Worm (Caenorhabditis elegans) whole organism, L1 larva: ENCODE measurements around the gene F20B6.9.
A peak's percentile ranks its signal among the peaks of the same experiment; 100 is the strongest.

Experiments used
- C04F5.9 ChIP-seq: sonication (generic microtip); optimal IDR thresholded peaks from 2 replicates; lab custom pipeline; 2016; ENCODE audit warnings: missing genetic modification characterization, missing compliant biosample characterization
- C16A3.4 ChIP-seq: fragments of 150-350 bp; optimal IDR thresholded peaks from 2 replicates; lab custom pipeline; 2014; ENCODE audit warnings: missing biosample characterization, missing genetic modification characterization
- C34B4.2 ChIP-seq: sonication (generic microtip); optimal IDR thresholded peaks from 2 replicates; lab custom pipeline; 2017; ENCODE audit warnings: mild to moderate bottlenecking, missing genetic modification characterization, missing compliant biosample characterization
- F16B12.6 ChIP-seq: fragments of 150-350 bp; optimal IDR thresholded peaks from 2 replicates; lab custom pipeline; 2014; ENCODE audit warnings: missing biosample characterization, missing genetic modification characterization
- alr-1 ChIP-seq: fragments of 200-800 bp; sonication (Bioruptor generic); optimal IDR thresholded peaks from 2 replicates; lab custom pipeline; 2018; ENCODE audit warnings: borderline replicate concordance, mild to moderate bottlenecking, missing genetic modification characterization, missing compliant biosample characterization
- aly-2 ChIP-seq: fragments of 150-350 bp; optimal IDR thresholded peaks from 2 replicates; lab custom pipeline; 2014; ENCODE audit warnings: missing biosample characterization, missing genetic modification characterization
- ama-1 ChIP-seq: fragments of 150-350 bp; optimal IDR thresholded peaks from 2 replicates; lab custom pipeline; 2014
- blmp-1 ChIP-seq: fragments of 150-350 bp; optimal IDR thresholded peaks from 2 replicates; lab custom pipeline; 2014; ENCODE audit warnings: missing biosample characterization, missing genetic modification characterization
- ceh-8 ChIP-seq: fragments of 200-800 bp; sonication (Bioruptor generic); optimal IDR thresholded peaks from 2 replicates; lab custom pipeline; 2018; ENCODE audit warnings: mild to moderate bottlenecking, missing genetic modification characterization, moderate library complexity, missing compliant biosample characterization
- dpl-1 ChIP-seq, 3 experiments: fragments of 150-350 bp in 2 of 3; sonication (generic microtip) in 1 of 3; optimal IDR thresholded peaks; 2 replicates each; lab custom pipeline; 2014 to 2017; ENCODE audit warnings: missing biosample characterization in 3 of 3, missing genetic modification characterization in 3 of 3, missing genetic modification reagents in 3 of 3
- efl-3 ChIP-seq: fragments of 200-800 bp; sonication (Bioruptor generic); optimal IDR thresholded peaks from 2 replicates; lab custom pipeline; 2018; ENCODE audit warnings: mild to moderate bottlenecking, missing genetic modification characterization, missing compliant biosample characterization
- egl-13 ChIP-seq: sonication (generic microtip); optimal IDR thresholded peaks from 2 replicates; lab custom pipeline; 2016; ENCODE audit warnings: missing genotype, missing genetic modification reagents, missing genetic modification characterization, missing compliant biosample characterization
- egl-27 ChIP-seq, 2 experiments: fragments of 150-350 bp in 1 of 2; sonication (generic microtip); optimal IDR thresholded peaks; 3 replicates each; lab custom pipeline; 2017 to 2018; ENCODE audit warnings: missing biosample characterization in 2 of 2, missing genetic modification characterization in 2 of 2, missing genetic modification reagents in 2 of 2
- elt-2 ChIP-seq: sonication (generic microtip); optimal IDR thresholded peaks from 2 replicates; lab custom pipeline; 2016; ENCODE audit warnings: missing genetic modification characterization, mild to moderate bottlenecking, inconsistent platforms, missing compliant biosample characterization, missing genetic modification reagents
- elt-3 ChIP-seq, 6 experiments: fragments of 150-350 bp in 1 of 6; sonication (generic microtip); optimal IDR thresholded peaks; 2 replicates each; lab custom pipeline; 2017 to 2018; ENCODE audit warnings: missing biosample characterization in 6 of 6, missing genetic modification characterization in 6 of 6, inconsistent platforms in 1 of 6
- ets-5 ChIP-seq: fragments of 200-800 bp; sonication (Bioruptor generic); IDR thresholded peaks from 2 replicates; pipeline ENCODE4 v1.3.6; 2022; ENCODE audit warnings: missing genetic modification characterization, missing compliant biosample characterization
- fkh-10 ChIP-seq: sonication (generic microtip); optimal IDR thresholded peaks from 2 replicates; lab custom pipeline; 2017; ENCODE audit warnings: missing biosample characterization, missing genetic modification reagents, missing genetic modification characterization
- fkh-8 ChIP-seq: sonication (generic microtip); optimal IDR thresholded peaks from 2 replicates; lab custom pipeline; 2016; ENCODE audit warnings: mild to moderate bottlenecking, missing genetic modification characterization, missing compliant biosample characterization
- fos-1 ChIP-seq: fragments of 150-350 bp; optimal IDR thresholded peaks from 2 replicates; lab custom pipeline; 2014; ENCODE audit warnings: missing biosample characterization, missing genetic modification characterization
- grh-1 ChIP-seq: fragments of 200-800 bp; sonication (Bioruptor generic); IDR thresholded peaks from 2 replicates; pipeline ENCODE4 v1.3.6; 2022; ENCODE audit warnings: missing genetic modification reagents, missing genetic modification characterization, missing compliant biosample characterization
- hpl-2 ChIP-seq: fragments of 150-350 bp; optimal IDR thresholded peaks from 2 replicates; lab custom pipeline; 2014; ENCODE audit warnings: missing biosample characterization, missing genetic modification reagents, missing genetic modification characterization
- isw-1 ChIP-seq: fragments of 200-800 bp; sonication (Bioruptor generic); IDR thresholded peaks from 2 replicates; pipeline ENCODE4 v1.3.6; 2022; ENCODE audit warnings: missing genetic modification characterization, missing compliant biosample characterization
- jun-1 ChIP-seq: fragments of 150-350 bp; optimal IDR thresholded peaks from 2 replicates; lab custom pipeline; 2014; ENCODE audit warnings: missing biosample characterization, missing genetic modification reagents, missing genetic modification characterization
- lin-14 ChIP-seq: fragments of 200-800 bp; sonication (Bioruptor generic); optimal IDR thresholded peaks from 2 replicates; lab custom pipeline; 2018; ENCODE audit warnings: mild to moderate bottlenecking, missing genetic modification characterization, moderate library complexity, missing compliant biosample characterization
- lin-39 ChIP-seq: fragments of 150-350 bp; optimal IDR thresholded peaks from 2 replicates; lab custom pipeline; 2014; ENCODE audit warnings: missing biosample characterization, missing genetic modification reagents, missing genetic modification characterization
- lir-3 ChIP-seq: sonication (generic microtip); optimal IDR thresholded peaks from 2 replicates; lab custom pipeline; 2016; ENCODE audit warnings: mild to moderate bottlenecking, missing genetic modification characterization, moderate library complexity, missing compliant biosample characterization; ENCODE audit not compliant: poor library complexity
- lsy-2 ChIP-seq, 2 experiments: fragments of 150-350 bp; optimal IDR thresholded peaks; 2 replicates each; lab custom pipeline; 2014; ENCODE audit warnings: missing biosample characterization in 2 of 2, missing genetic modification characterization in 2 of 2
- mdl-1 ChIP-seq, 2 experiments: fragments of 150-350 bp; optimal IDR thresholded peaks; 2 replicates each; lab custom pipeline; 2014 to 2017; ENCODE audit warnings: missing biosample characterization in 2 of 2, missing genetic modification characterization in 2 of 2, inconsistent platforms in 1 of 2
- mef-2 ChIP-seq: fragments of 150-350 bp; optimal IDR thresholded peaks from 2 replicates; lab custom pipeline; 2014; ENCODE audit warnings: missing biosample characterization, missing genetic modification characterization
- mep-1 ChIP-seq: fragments of 150-350 bp; optimal IDR thresholded peaks from 2 replicates; lab custom pipeline; 2014; ENCODE audit warnings: missing biosample characterization, missing genetic modification characterization
- nhr-12 ChIP-seq: sonication (generic microtip); optimal IDR thresholded peaks from 2 replicates; lab custom pipeline; 2017; ENCODE audit warnings: missing biosample characterization, missing genetic modification characterization
- nhr-19 ChIP-seq: fragments of 200-800 bp; sonication (Bioruptor generic); conservative IDR thresholded peaks from 2 replicates; pipeline ENCODE4 v1.3.6; 2022; ENCODE audit warnings: missing genetic modification characterization, missing compliant biosample characterization
- nhr-28 ChIP-seq: fragments of 150-350 bp; optimal IDR thresholded peaks from 2 replicates; lab custom pipeline; 2014; ENCODE audit warnings: missing biosample characterization, missing genetic modification characterization
- nhr-47 ChIP-seq: sonication (generic microtip); optimal IDR thresholded peaks from 2 replicates; lab custom pipeline; 2016; ENCODE audit warnings: mild to moderate bottlenecking, missing genetic modification characterization, moderate library complexity, missing compliant biosample characterization
- nhr-77 ChIP-seq: fragments of 150-350 bp; optimal IDR thresholded peaks from 2 replicates; lab custom pipeline; 2014; ENCODE audit warnings: missing biosample characterization, missing genetic modification characterization
- nhr-85 ChIP-seq: sonication (generic microtip); peaks from one replicate; lab custom pipeline; 2016; ENCODE audit warnings: missing genetic modification characterization, inconsistent platforms, missing compliant biosample characterization
- nhr-90 ChIP-seq: sonication (generic microtip); optimal IDR thresholded peaks from 2 replicates; lab custom pipeline; 2016; ENCODE audit warnings: mild to moderate bottlenecking, missing genetic modification characterization, missing compliant biosample characterization; ENCODE audit not compliant: poor library complexity
- pax-3 ChIP-seq: fragments of 200-800 bp; sonication (Bioruptor generic); optimal IDR thresholded peaks from 2 replicates; lab custom pipeline; 2018; ENCODE audit warnings: mild to moderate bottlenecking, missing genetic modification characterization, moderate library complexity, missing compliant biosample characterization
- rnt-1 ChIP-seq: sonication (generic microtip); optimal IDR thresholded peaks from 2 replicates; lab custom pipeline; 2016; ENCODE audit warnings: mild to moderate bottlenecking, missing genetic modification characterization, moderate library complexity, missing compliant biosample characterization
- snu-23 ChIP-seq: sonication (generic microtip); optimal IDR thresholded peaks from 2 replicates; lab custom pipeline; 2016; ENCODE audit warnings: missing genetic modification characterization, missing compliant biosample characterization
- sox-4 ChIP-seq: sonication (generic microtip); optimal IDR thresholded peaks from 2 replicates; lab custom pipeline; 2016; ENCODE audit warnings: missing genetic modification characterization, missing compliant biosample characterization
- swsn-7 ChIP-seq: sonication (generic microtip); optimal IDR thresholded peaks from 2 replicates; lab custom pipeline; 2016; ENCODE audit warnings: missing genetic modification characterization, missing compliant biosample characterization
- unc-130 ChIP-seq: fragments of 150-350 bp; optimal IDR thresholded peaks from 2 replicates; lab custom pipeline; 2017; ENCODE audit warnings: missing biosample characterization, missing genetic modification characterization, inconsistent platforms
- unc-86 ChIP-seq: sonication (generic microtip); optimal IDR thresholded peaks from 2 replicates; lab custom pipeline; 2016; ENCODE audit warnings: missing genetic modification characterization, missing compliant biosample characterization
- vab-15 ChIP-seq: sonication (generic microtip); optimal IDR thresholded peaks from 2 replicates; lab custom pipeline; 2017; ENCODE audit warnings: missing genotype, mild to moderate bottlenecking, missing genetic modification characterization, missing compliant biosample characterization
- zip-4 ChIP-seq: fragments of 200-800 bp; sonication (Bioruptor generic); optimal IDR thresholded peaks from 2 replicates; lab custom pipeline; 2018; ENCODE audit warnings: mild to moderate bottlenecking, missing genetic modification characterization, moderate library complexity, missing compliant biosample characterization
- ztf-4 ChIP-seq: fragments of 150-350 bp; optimal IDR thresholded peaks from 2 replicates; lab custom pipeline; 2014; ENCODE audit warnings: missing biosample characterization, missing genetic modification characterization

F20B6.9 gene

ce11 chrX:4238971-4239370 lies 31.7 kb upstream of the F20B6.9 start:
- TF ChIP-seq lin-39 (no peak), lin-14 (peak; percentile 26), fkh-10 (peak; percentile 43)

ce11 chrX:4235752-4236151 lies 28.5 kb upstream of the F20B6.9 start, which contains the start of gene rab-37:
Gene rab-37, minus strand, starts transcription at chrX:4235852.
- TF ChIP-seq zip-4 (GFP tag; lab: Kevin White, UChicago) (no peak), pax-3 (tag; lab: Kevin White, UChicago) (no peak), alr-1 (tag; lab: Kevin White, UChicago) (no peak), lir-3 (no peak), unc-86 (tag; lab: Kevin White, UChicago) (no peak), nhr-28 (no peak), swsn-7 (no peak), aly-2 (no peak), nhr-47 (tag; lab: Kevin White, UChicago) (no peak), mep-1 (tag; lab: Kevin White, UChicago) (no peak), rnt-1 (no peak), fkh-8 (no peak), isw-1 (GFP tag; lab: Robert Waterston, UW) (no peak), C16A3.4 (no peak)

ce11 chrX:4222779-4223387 lies 15.6 kb upstream of the F20B6.9 start:
- TF ChIP-seq unc-86 (tag; lab: Kevin White, UChicago) (peak; percentile 98), zip-4 (GFP tag; lab: Kevin White, UChicago) (peak; percentile 83), mdl-1 (tag; optimal IDR thresholded peaks at IDR 0.05; lab: Kevin White, UChicago) (peak in 1 of 2 experiments; percentile 54), elt-2 (peak; percentile 88), nhr-28 (peak; percentile 49), nhr-12 (tag; lab: Kevin White, UChicago) (no peak), vab-15 (tag; lab: Kevin White, UChicago) (peak; percentile 9), fos-1 (tag; lab: Kevin White, UChicago) (peak; percentile 54), isw-1 (GFP tag; lab: Robert Waterston, UW) (peak; percentile 81), lin-14 (peak; percentile 96), elt-3 (tag; optimal IDR thresholded peaks at IDR 0.05; lab: Kevin White, UChicago) (peak in 1 of 6 experiments; percentile 43), F16B12.6 (tag; lab: Kevin White, UChicago) (no peak), rnt-1 (peak; percentile 60), lsy-2 (tag; optimal IDR thresholded peaks at IDR 0.05; lab: Kevin White, UChicago) (peak; percentile 63 to 86), blmp-1 (tag; lab: Kevin White, UChicago) (peak; percentile 6), C34B4.2 (tag; lab: Kevin White, UChicago) (no peak), egl-13 (tag; lab: Kevin White, UChicago) (peak; percentile 96), dpl-1 (GFP tag; optimal IDR thresholded peaks at IDR 0.05; lab: Kevin White, UChicago) (peak; percentile 19 to 45 (median 22)), egl-27 (tag; optimal IDR thresholded peaks at IDR 0.05; lab: Kevin White, UChicago) (peak in 1 of 2 experiments; percentile 73), lir-3 (peak; percentile 71), unc-130 (no peak), ets-5 (GFP tag; lab: Robert Waterston, UW) (no peak), lin-39 (peak; percentile 84), nhr-90 (tag; lab: Kevin White, UChicago) (peak; percentile 96), fkh-8 (peak; percentile 84), mep-1 (tag; lab: Kevin White, UChicago) (peak; percentile 65), fkh-10 (no peak), grh-1 (peak; percentile 95), efl-3 (GFP tag; lab: Kevin White, UChicago) (peak; percentile 50), ztf-4 (tag; lab: Kevin White, UChicago) (peak; percentile 95), nhr-85 (tag; lab: Kevin White, UChicago) (peak; percentile 99), C04F5.9 (tag; lab: Kevin White, UChicago) (peak; percentile 86), ceh-8 (GFP tag; lab: Kevin White, UChicago) (peak; percentile 44), sox-4 (peak; percentile 94), nhr-77 (tag; lab: Kevin White, UChicago) (peak; percentile 50), hpl-2 (GFP tag; lab: Kevin White, UChicago) (peak; percentile 91), ama-1 (lab: Kevin White, UChicago) (peak; percentile 65), mef-2 (tag; lab: Kevin White, UChicago) (peak; percentile 84), jun-1 (peak; percentile 91), snu-23 (GFP tag; lab: Kevin White, UChicago) (peak; percentile 97), nhr-19 (GFP tag; lab: Robert Waterston, UW) (peak; percentile 93)
